Worm (Caenorhabditis elegans) whole organism, L2 larva: Measurements from ENCODE around the gene K03A11.6.
"Not testable (repeated sequence)": the region's sequence is repeated elsewhere in the genome, so short reads cannot be mapped to it uniquely, and the experiment has no call there.

ENCODE experiments used
- C34F6.9 ChIP-seq: fragments of 150-350 bp; optimal IDR thresholded peaks from 2 replicates; lab custom pipeline; 2014; ENCODE audit warnings: missing biosample characterization, missing genetic modification characterization
- F13H6.1 ChIP-seq: sonication (generic microtip); optimal IDR thresholded peaks from 2 replicates; lab custom pipeline; 2016; ENCODE audit warnings: missing genetic modification characterization, missing compliant biosample characterization
- R02D3.7 ChIP-seq: fragments of 150-350 bp; optimal IDR thresholded peaks from 2 replicates; lab custom pipeline; 2014; ENCODE audit warnings: missing biosample characterization, missing genetic modification characterization
- Y55F3AM.14 ChIP-seq: fragments of 200-800 bp; sonication (Bioruptor generic); optimal IDR thresholded peaks from 2 replicates; lab custom pipeline; 2018; ENCODE audit warnings: mild to moderate bottlenecking, missing genetic modification characterization, missing compliant biosample characterization
- blmp-1 ChIP-seq: sonication (generic microtip); optimal IDR thresholded peaks from 2 replicates; lab custom pipeline; 2017; ENCODE audit warnings: missing genetic modification characterization, mild to moderate bottlenecking, missing compliant biosample characterization, antibody characterized with exemption, moderate library complexity; ENCODE audit not compliant: insufficient read depth
- ceh-16 ChIP-seq: fragments of 150-350 bp; optimal IDR thresholded peaks from 2 replicates; lab custom pipeline; 2014; ENCODE audit warnings: missing biosample characterization, missing genetic modification characterization
- crh-2 ChIP-seq: sonication (generic microtip); optimal IDR thresholded peaks from 2 replicates; lab custom pipeline; 2017; ENCODE audit warnings: missing biosample characterization, missing genetic modification characterization
- egl-27 ChIP-seq: sonication (generic microtip); optimal IDR thresholded peaks from 3 replicates; lab custom pipeline; 2017; ENCODE audit warnings: missing biosample characterization, missing genetic modification reagents, missing genetic modification characterization
- elt-3 ChIP-seq: sonication (generic microtip); optimal IDR thresholded peaks from 2 replicates; lab custom pipeline; 2017; ENCODE audit warnings: missing biosample characterization, missing genetic modification characterization
- fos-1 ChIP-seq: fragments of 150-350 bp; optimal IDR thresholded peaks from 2 replicates; lab custom pipeline; 2014; ENCODE audit warnings: missing biosample characterization, missing genetic modification characterization
- gmeb-1 ChIP-seq: fragments of 150-350 bp; optimal IDR thresholded peaks from 2 replicates; lab custom pipeline; 2014; ENCODE audit warnings: missing biosample characterization, missing genetic modification characterization
- lin-11 ChIP-seq: fragments of 150-350 bp; sonication (generic microtip); optimal IDR thresholded peaks from 2 replicates; lab custom pipeline; 2014; ENCODE audit warnings: missing biosample characterization, missing genetic modification characterization, inconsistent platforms, mixed read lengths
- lin-13 ChIP-seq: fragments of 150-350 bp; optimal IDR thresholded peaks from 2 replicates; lab custom pipeline; 2014; ENCODE audit warnings: missing biosample characterization, missing genetic modification reagents, missing genetic modification characterization
- lin-39 ChIP-seq: fragments of 150-350 bp; optimal IDR thresholded peaks from 2 replicates; lab custom pipeline; 2014; ENCODE audit warnings: missing biosample characterization, missing genetic modification reagents, missing genetic modification characterization
- lsy-2 ChIP-seq, 2 experiments: fragments of 150-350 bp in 1 of 2; sonication (generic microtip) in 1 of 2; optimal IDR thresholded peaks; 2 replicates each; lab custom pipeline; 2014 to 2017; ENCODE audit warnings: missing biosample characterization in 2 of 2, missing genetic modification characterization in 2 of 2
- mab-5 ChIP-seq: fragments of 150-350 bp; optimal IDR thresholded peaks from 2 replicates; lab custom pipeline; 2014; ENCODE audit warnings: missing biosample characterization, missing genetic modification characterization
- mbf-1 ChIP-seq: sonication (generic microtip); optimal IDR thresholded peaks from 2 replicates; lab custom pipeline; 2017; ENCODE audit warnings: missing biosample characterization, missing genetic modification characterization
- mdl-1 ChIP-seq, 2 experiments: fragments of 150-350 bp in 1 of 2; sonication (generic microtip) in 1 of 2; optimal IDR thresholded peaks; 2 replicates each; lab custom pipeline; 2017; ENCODE audit warnings: missing biosample characterization in 2 of 2, missing genetic modification characterization in 2 of 2
- nhr-10 ChIP-seq: sonication (generic microtip); optimal IDR thresholded peaks from 2 replicates; lab custom pipeline; 2017; ENCODE audit warnings: missing biosample characterization, missing genetic modification characterization
- nhr-11 ChIP-seq: fragments of 150-350 bp; optimal IDR thresholded peaks from 2 replicates; lab custom pipeline; 2014; ENCODE audit warnings: missing biosample characterization, missing genetic modification characterization
- nhr-129 ChIP-seq: fragments of 150-350 bp; optimal IDR thresholded peaks from 2 replicates; lab custom pipeline; 2014; ENCODE audit warnings: missing biosample characterization, missing genetic modification characterization
- nhr-21 ChIP-seq: fragments of 150-350 bp; optimal IDR thresholded peaks from 2 replicates; lab custom pipeline; 2014; ENCODE audit warnings: missing biosample characterization, missing genetic modification characterization
- nhr-237 ChIP-seq: fragments of 150-350 bp; optimal IDR thresholded peaks from 2 replicates; lab custom pipeline; 2014; ENCODE audit warnings: missing biosample characterization, missing genetic modification characterization
- nhr-25 ChIP-seq: fragments of 150-350 bp; sonication (generic microtip); optimal IDR thresholded peaks from 3 replicates; lab custom pipeline; 2014; ENCODE audit warnings: missing biosample characterization, missing genetic modification characterization
- nhr-6 ChIP-seq: fragments of 150-350 bp; optimal IDR thresholded peaks from 2 replicates; lab custom pipeline; 2014; ENCODE audit warnings: missing biosample characterization, missing genetic modification characterization
- nhr-77 ChIP-seq: fragments of 150-350 bp; optimal IDR thresholded peaks from 2 replicates; lab custom pipeline; 2014; ENCODE audit warnings: missing biosample characterization, missing genetic modification characterization
- sem-4 ChIP-seq: fragments of 150-350 bp; optimal IDR thresholded peaks from 2 replicates; lab custom pipeline; 2014; ENCODE audit warnings: missing biosample characterization, missing genetic modification reagents, missing genetic modification characterization
- skn-1 ChIP-seq: sonication (generic microtip); optimal IDR thresholded peaks from 2 replicates; lab custom pipeline; 2017; ENCODE audit warnings: missing biosample characterization, missing genetic modification characterization
- sma-3 ChIP-seq: sonication (generic microtip); optimal IDR thresholded peaks from 2 replicates; lab custom pipeline; 2016; ENCODE audit warnings: missing genetic modification reagents, missing genetic modification characterization, missing compliant biosample characterization
- sma-9 ChIP-seq, 2 experiments: fragments of 150-350 bp in 1 of 2; sonication (generic microtip) in 1 of 2; optimal IDR thresholded peaks; 2 replicates each; lab custom pipeline; 2014 to 2016; ENCODE audit warnings: missing genetic modification characterization in 2 of 2, mild to moderate bottlenecking in 1 of 2, missing biosample characterization in 1 of 2, missing compliant biosample characterization in 1 of 2, missing genetic modification reagents in 1 of 2, moderate library complexity in 1 of 2
- unc-55 ChIP-seq: fragments of 150-350 bp; sonication (generic microtip); optimal IDR thresholded peaks from 3 replicates; lab custom pipeline; 2014; ENCODE audit warnings: missing biosample characterization, missing genetic modification reagents, missing genetic modification characterization
- zag-1 ChIP-seq: fragments of 150-350 bp; optimal IDR thresholded peaks from 2 replicates; lab custom pipeline; 2014; ENCODE audit warnings: missing biosample characterization, missing genetic modification characterization
- ztf-11 ChIP-seq: sonication (generic microtip); optimal IDR thresholded peaks from 2 replicates; lab custom pipeline; 2017; ENCODE audit warnings: missing biosample characterization, missing genetic modification characterization
- ztf-4 ChIP-seq: fragments of 150-350 bp; optimal IDR thresholded peaks from 2 replicates; lab custom pipeline; 2014; ENCODE audit warnings: missing biosample characterization, missing genetic modification characterization

K03A11.6 gene

DNA sequence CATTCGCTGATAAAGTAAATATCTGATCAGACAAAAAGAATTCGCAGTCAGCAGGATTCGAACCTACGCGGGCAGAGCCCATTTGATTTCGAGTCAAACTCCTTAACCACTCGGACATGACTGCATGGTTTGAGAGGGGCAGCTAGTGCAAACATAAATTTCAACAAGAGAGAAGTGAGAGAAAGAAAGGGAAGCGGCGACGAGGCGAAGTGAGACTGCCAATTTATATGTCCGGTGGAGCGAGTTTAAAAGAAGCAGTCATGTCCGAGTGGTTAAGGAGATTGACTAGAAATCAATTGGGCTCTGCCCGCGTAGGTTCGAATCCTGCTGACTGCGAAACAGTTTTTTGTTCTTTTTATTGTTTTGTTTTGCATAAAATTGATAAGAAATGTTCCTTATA lies 9.3 kb upstream of the K03A11.6 start:
- TF ChIP-seq nhr-10 (peak; percentile 40), blmp-1 (tag; lab: Kevin White, UChicago) (peak; percentile 23), nhr-21 (tag; lab: Kevin White, UChicago) (peak; percentile 86), sma-3 (GFP tag; lab: Kevin White, UChicago) (peak; percentile 86), ceh-16 (tag; lab: Kevin White, UChicago) (peak; percentile 39), lin-13 (peak; percentile 90), skn-1 (tag; lab: Kevin White, UChicago) (peak; percentile 42), fos-1 (tag; lab: Kevin White, UChicago) (peak; percentile 84), unc-55 (GFP tag; lab: Kevin White, UChicago) (peak; percentile 93), egl-27 (tag; lab: Kevin White, UChicago) (peak; percentile 81), F13H6.1 (tag; lab: Kevin White, UChicago) (peak; percentile 84), sma-9 (GFP tag; optimal IDR thresholded peaks at IDR 0.05; lab: Kevin White, UChicago) (peak; percentile 91), sem-4 (peak; percentile 69), Y55F3AM.14 (peak; percentile 66), gmeb-1 (tag; lab: Kevin White, UChicago) (peak; percentile 77), C34F6.9 (tag; lab: Kevin White, UChicago) (peak; percentile 80), ztf-11 (tag; lab: Kevin White, UChicago) (peak; percentile 43), crh-2 (tag; lab: Kevin White, UChicago) (peak; percentile 84), zag-1 (peak; percentile 76), lin-39 (tag; lab: Kevin White, UChicago) (peak; percentile 8), ztf-4 (tag; lab: Kevin White, UChicago) (peak; percentile 71), nhr-129 (tag; lab: Kevin White, UChicago) (peak; percentile 92), lin-11 (tag; lab: Kevin White, UChicago) (peak; percentile 85), nhr-77 (tag; lab: Kevin White, UChicago) (peak; percentile 37), mdl-1 (tag; optimal IDR thresholded peaks at IDR 0.05; lab: Kevin White, UChicago) (peak in 1 of 2 experiments; percentile 26), nhr-6 (tag; lab: Kevin White, UChicago) (peak; percentile 55), nhr-11 (tag; lab: Kevin White, UChicago) (peak; percentile 67), lsy-2 (tag; optimal IDR thresholded peaks at IDR 0.05; lab: Kevin White, UChicago) (peak; percentile 69 to 81), mab-5 (tag; lab: Kevin White, UChicago) (peak; percentile 48), mbf-1 (tag; lab: Kevin White, UChicago) (peak; percentile 38)
- TF ChIP-seq sma-9 (tag; optimal IDR thresholded peaks at IDR 0.05; lab: Kevin White, UChicago): not testable (repeated sequence)

DNA sequence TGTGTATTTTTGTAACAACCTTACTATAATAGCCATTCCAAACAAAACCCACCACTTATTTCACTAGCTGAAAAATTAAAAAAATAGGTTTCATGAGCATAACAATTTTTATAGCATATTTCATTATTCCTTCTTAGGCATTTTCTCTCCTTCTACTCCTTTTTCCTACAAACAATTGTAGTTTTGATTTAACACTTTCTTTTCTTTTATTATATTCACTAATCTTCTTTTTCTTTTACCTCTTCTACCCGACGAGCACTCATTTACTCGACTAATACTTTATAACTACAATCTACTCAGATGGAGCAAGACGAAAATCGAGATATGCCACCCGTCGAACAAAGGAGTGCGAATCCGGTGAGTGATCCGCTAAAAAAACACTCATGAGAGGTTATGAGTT lies 7.4 kb upstream of the K03A11.6 start, which contains the start of gene C53C7.3:
C53C7.3 (plus strand) TSS at position 301 of the 400 bp plus-strand sequence.
- no peak for TF ChIP-seq nhr-25
- TF ChIP-seq egl-27 (tag; lab: Kevin White, UChicago): no peak
- TF ChIP-seq R02D3.7: no peak
- no peak for TF ChIP-seq ceh-16 (tag; lab: Kevin White, UChicago)
- no peak for TF ChIP-seq nhr-237 (tag; lab: Kevin White, UChicago)

DNA sequence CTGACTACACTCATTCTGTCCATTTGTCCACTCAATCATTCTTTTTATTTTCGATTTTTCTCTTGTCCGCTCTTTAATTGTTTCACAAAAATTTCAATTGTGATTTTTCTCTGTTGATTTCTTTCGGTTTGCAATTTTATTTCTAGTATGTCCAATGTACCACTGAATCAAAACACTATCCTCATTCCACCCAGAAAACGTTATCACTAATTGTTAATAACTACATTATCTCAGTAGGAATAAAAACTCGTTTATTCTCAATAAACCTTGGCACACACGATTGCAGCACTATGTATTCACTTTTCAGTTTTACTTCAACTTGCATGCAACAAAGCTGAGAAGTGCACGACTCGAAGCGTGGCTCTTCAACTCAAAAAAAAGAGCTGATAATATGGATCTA lies 4.3 kb upstream of the K03A11.6 start, which contains the start of gene K03A11.1:
K03A11.1 (plus strand) TSS at position 301 of the 400 bp plus-strand sequence.
- TF ChIP-seq elt-3 (tag; lab: Kevin White, UChicago): no peak
- no peak for TF ChIP-seq nhr-77 (tag; lab: Kevin White, UChicago)
- TF ChIP-seq C34F6.9 (tag; lab: Kevin White, UChicago): no peak
- no peak for TF ChIP-seq mdl-1 (tag; optimal IDR thresholded peaks at IDR 0.05; lab: Kevin White, UChicago)

DNA sequence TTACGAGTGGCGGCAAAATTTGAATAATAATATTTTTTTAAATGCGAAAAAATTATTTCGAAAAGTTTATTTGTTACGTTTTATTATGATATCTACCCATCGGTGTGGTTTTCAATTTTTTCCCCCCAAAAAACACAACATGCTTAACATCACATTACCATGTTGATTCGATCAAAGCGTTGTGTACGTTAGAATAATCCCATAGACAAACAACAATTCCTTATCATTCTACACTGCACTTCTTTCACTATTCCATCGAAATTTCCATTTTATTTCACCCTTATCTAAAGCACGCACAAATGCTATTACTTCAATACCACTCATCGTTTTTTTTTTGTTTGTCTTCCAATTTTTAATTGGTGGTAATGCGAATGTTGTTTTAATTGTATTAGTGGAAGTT lies 4.3 kb downstream of the K03A11.6 start:
- TF ChIP-seq fos-1 (tag; lab: Kevin White, UChicago) (peak; percentile 91), skn-1 (tag; lab: Kevin White, UChicago) (peak; percentile 43), sma-9 (GFP tag; optimal IDR thresholded peaks at IDR 0.05; lab: Kevin White, UChicago) (peak; percentile 36), sma-9 (tag; optimal IDR thresholded peaks at IDR 0.05; lab: Kevin White, UChicago) (no peak), crh-2 (tag; lab: Kevin White, UChicago) (peak; percentile 49), unc-55 (GFP tag; lab: Kevin White, UChicago) (no peak), F13H6.1 (tag; lab: Kevin White, UChicago) (peak; percentile 13), sem-4 (no peak)
